Fruit fly (Drosophila melanogaster): ENCODE results near the gene Cpr65Ax2.

dm6 chr3L:6142313-6142712 is 8.3 kb downstream of the Cpr65Ax2 start, which contains the start of gene Cpr65Aw:
- TF ChIP-seq Snoo (tag; optimal IDR thresholded peaks at IDR 0.05) (no peak), CG9948 (tag; optimal IDR thresholded peaks at IDR 0.05) (no peak), CG34367 (tag; optimal IDR thresholded peaks at IDR 0.05) (no peak), CG8159 (tag; optimal IDR thresholded peaks at IDR 0.05) (no peak), Pif1A (GFP tag; optimal IDR thresholded peaks at IDR 0.05) (no peak), EcR (GFP tag; optimal IDR thresholded peaks at IDR 0.05) (no peak), CG4496 (GFP tag; IDR thresholded peaks at IDR 0.05) (no peak), CG17806 (tag; optimal IDR thresholded peaks at IDR 0.05) (no peak), fd96Ca (GFP tag; IDR thresholded peaks at IDR 0.05) (no peak), D1 (tag; optimal IDR thresholded peaks at IDR 0.05) (no peak)
